Worm (Caenorhabditis elegans) whole organism, mixed stage, embryonic: ENCODE measurements around the gene gpb-1.

ENCODE experiments used
- M03D4.4 ChIP-seq: sonication (generic microtip); optimal IDR thresholded peaks from 2 replicates; lab custom pipeline; 2017; ENCODE audit warnings: mild to moderate bottlenecking, missing genetic modification characterization, missing compliant biosample characterization
- blmp-1 ChIP-seq: fragments of 150-350 bp; optimal IDR thresholded peaks from 2 replicates; lab custom pipeline; 2014; ENCODE audit warnings: missing biosample characterization, missing genetic modification characterization
- ceh-39 ChIP-seq: fragments of 150-350 bp; optimal IDR thresholded peaks from 2 replicates; lab custom pipeline; 2014; ENCODE audit warnings: missing biosample characterization, missing genetic modification characterization
- ceh-43 ChIP-seq: fragments of 200-800 bp; sonication (Bioruptor generic); optimal IDR thresholded peaks from 2 replicates; lab custom pipeline; 2018; ENCODE audit warnings: mild to moderate bottlenecking, missing genetic modification characterization, moderate library complexity, missing compliant biosample characterization
- ceh-83 ChIP-seq: fragments of 200-800 bp; sonication (Bioruptor generic); optimal IDR thresholded peaks from 2 replicates; lab custom pipeline; 2018; ENCODE audit warnings: mild to moderate bottlenecking, missing genetic modification characterization, missing compliant biosample characterization
- ces-1 ChIP-seq: fragments of 150-350 bp; optimal IDR thresholded peaks from 2 replicates; lab custom pipeline; 2014; ENCODE audit warnings: missing biosample characterization, missing genetic modification reagents, missing genetic modification characterization
- cnd-1 ChIP-seq: fragments of 200-800 bp; sonication (Bioruptor generic); optimal IDR thresholded peaks from 2 replicates; lab custom pipeline; 2018; ENCODE audit warnings: mild to moderate bottlenecking, missing genetic modification characterization, missing compliant biosample characterization
- drap-1 ChIP-seq: fragments of 200-800 bp; sonication (Bioruptor generic); optimal IDR thresholded peaks from 3 replicates; lab custom pipeline; 2018; ENCODE audit warnings: mild to moderate bottlenecking, missing genetic modification characterization, missing compliant biosample characterization
- elt-1 ChIP-seq: sonication (generic microtip); optimal IDR thresholded peaks from 2 replicates; lab custom pipeline; 2017; ENCODE audit warnings: missing genetic modification characterization, mild to moderate bottlenecking, missing compliant biosample characterization, antibody characterized with exemption, moderate library complexity, borderline replicate concordance; ENCODE audit not compliant: insufficient read depth
- ham-2 ChIP-seq: fragments of 200-800 bp; sonication (Bioruptor generic); optimal IDR thresholded peaks from 2 replicates; lab custom pipeline; 2018; ENCODE audit warnings: mild to moderate bottlenecking, missing genetic modification characterization, missing compliant biosample characterization
- hlh-1 ChIP-seq: fragments of 150-350 bp; optimal IDR thresholded peaks from 2 replicates; lab custom pipeline; 2014; ENCODE audit warnings: missing biosample characterization, missing genetic modification reagents, missing genetic modification characterization
- lin-13 ChIP-seq: fragments of 150-350 bp; optimal IDR thresholded peaks from 2 replicates; lab custom pipeline; 2014; ENCODE audit warnings: missing biosample characterization, missing genetic modification characterization
- lsy-2 ChIP-seq: fragments of 150-350 bp; optimal IDR thresholded peaks from 2 replicates; lab custom pipeline; 2014; ENCODE audit warnings: missing biosample characterization, missing genetic modification characterization
- mab-5 ChIP-seq: fragments of 150-350 bp; optimal IDR thresholded peaks from 2 replicates; lab custom pipeline; 2014; ENCODE audit warnings: missing biosample characterization, missing genetic modification characterization
- nhr-2 ChIP-seq: fragments of 150-350 bp; optimal IDR thresholded peaks from 2 replicates; lab custom pipeline; 2014; ENCODE audit warnings: missing biosample characterization, missing genetic modification characterization
- nhr-237 ChIP-seq: fragments of 150-350 bp; optimal IDR thresholded peaks from 2 replicates; lab custom pipeline; 2014; ENCODE audit warnings: missing biosample characterization, missing genetic modification characterization
- nhr-28 ChIP-seq: fragments of 150-350 bp; optimal IDR thresholded peaks from 2 replicates; lab custom pipeline; 2014; ENCODE audit warnings: missing biosample characterization, missing genetic modification characterization
- nhr-76 ChIP-seq: sonication (generic microtip); optimal IDR thresholded peaks from 2 replicates; lab custom pipeline; 2017; ENCODE audit warnings: missing biosample characterization, missing genetic modification characterization
- pha-4 ChIP-seq: fragments of 150-350 bp; optimal IDR thresholded peaks from 2 replicates; lab custom pipeline; 2018; ENCODE audit warnings: missing biosample characterization, missing genetic modification reagents, missing genetic modification characterization
- sem-2 ChIP-seq: fragments of 200-800 bp; sonication (Bioruptor generic); optimal IDR thresholded peaks from 2 replicates; lab custom pipeline; 2018; ENCODE audit warnings: mild to moderate bottlenecking, missing genetic modification characterization, missing compliant biosample characterization
- snpc-4 ChIP-seq: fragments of 150-350 bp; optimal IDR thresholded peaks from 2 replicates; lab custom pipeline; 2014; ENCODE audit warnings: missing biosample characterization, missing genetic modification characterization
- sptf-1 ChIP-seq: sonication (generic microtip); optimal IDR thresholded peaks from 2 replicates; lab custom pipeline; 2017; ENCODE audit warnings: mild to moderate bottlenecking, missing genetic modification characterization, moderate library complexity, missing compliant biosample characterization
- unc-120 ChIP-seq: sonication (generic microtip); optimal IDR thresholded peaks from 2 replicates; lab custom pipeline; 2017; ENCODE audit warnings: missing genetic modification characterization, missing compliant biosample characterization; ENCODE audit not compliant: poor library complexity, severe bottlenecking
- unc-39 ChIP-seq: fragments of 150-350 bp; optimal IDR thresholded peaks from 2 replicates; lab custom pipeline; 2014; ENCODE audit warnings: missing biosample characterization, missing genetic modification characterization
- unc-62 ChIP-seq: fragments of 150-350 bp; optimal IDR thresholded peaks from 2 replicates; lab custom pipeline; 2014; ENCODE audit warnings: missing biosample characterization, missing genetic modification reagents, missing genetic modification characterization

The gpb-1 gene

DNA sequence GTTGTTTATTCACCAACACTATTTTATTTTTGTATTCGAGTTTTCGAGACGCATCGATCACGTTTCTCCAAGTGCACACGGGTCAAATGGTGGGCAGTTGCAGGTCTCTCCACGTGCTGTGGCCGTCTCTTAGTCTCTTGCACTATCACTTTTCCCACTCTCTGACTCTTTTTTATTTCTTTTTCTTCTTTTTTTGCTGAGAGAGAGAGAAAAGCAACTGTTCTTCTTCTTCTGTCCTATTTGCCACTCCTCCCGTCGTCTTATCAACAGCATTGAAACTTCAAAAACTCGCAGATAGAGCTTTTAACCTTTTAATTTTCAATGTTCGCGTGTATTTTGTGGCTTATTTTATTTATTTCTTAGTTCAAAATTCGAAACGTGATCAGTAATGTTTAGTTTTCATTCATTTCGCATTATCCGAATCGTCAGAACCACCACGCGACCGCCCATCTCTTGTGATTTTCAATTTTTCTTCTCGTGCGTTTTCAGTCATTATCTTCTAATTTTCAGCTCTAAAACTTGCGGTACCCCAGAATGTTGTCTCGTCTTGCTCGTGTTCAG lies 19.8 kb downstream of the gpb-1 start, which contains the start of gene alh-8:
alh-8 (plus strand) TSS at position 511 of the 561 bp plus-strand sequence.
- TF ChIP-seq mab-5 (no peak), unc-120 (tag; lab: Kevin White, UChicago) (peak; percentile 45), hlh-1 (tag; lab: Kevin White, UChicago) (peak; percentile 91)

DNA sequence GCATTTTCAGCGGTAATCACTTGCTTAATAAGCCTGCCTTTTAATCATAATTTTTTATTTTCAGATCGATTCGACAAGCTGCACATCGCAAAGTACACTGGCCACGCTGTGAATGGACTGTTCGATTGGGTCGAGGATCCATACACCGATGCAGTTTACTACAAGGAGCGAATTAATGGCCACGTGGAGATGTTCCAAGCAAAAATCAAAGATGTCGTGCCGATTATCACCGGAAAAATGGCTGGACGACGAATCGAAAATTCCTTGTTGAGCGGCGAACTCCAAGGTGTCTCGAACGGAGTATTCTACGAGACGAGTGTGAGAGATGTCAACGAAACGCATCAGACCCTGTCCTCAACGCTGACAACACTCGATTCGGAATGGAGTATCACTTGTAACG lies 21.0 kb downstream of the gpb-1 start:
- TF ChIP-seq nhr-2 (tag; lab: Kevin White, UChicago) (no peak), sem-2 (no peak), elt-1 (tag; lab: Kevin White, UChicago) (no peak), pha-4 (no peak), unc-39 (tag; lab: Kevin White, UChicago) (no peak), ham-2 (GFP tag; lab: Kevin White, UChicago) (no peak), lsy-2 (tag; lab: Kevin White, UChicago) (no peak), lin-13 (tag; lab: Kevin White, UChicago) (no peak)

DNA sequence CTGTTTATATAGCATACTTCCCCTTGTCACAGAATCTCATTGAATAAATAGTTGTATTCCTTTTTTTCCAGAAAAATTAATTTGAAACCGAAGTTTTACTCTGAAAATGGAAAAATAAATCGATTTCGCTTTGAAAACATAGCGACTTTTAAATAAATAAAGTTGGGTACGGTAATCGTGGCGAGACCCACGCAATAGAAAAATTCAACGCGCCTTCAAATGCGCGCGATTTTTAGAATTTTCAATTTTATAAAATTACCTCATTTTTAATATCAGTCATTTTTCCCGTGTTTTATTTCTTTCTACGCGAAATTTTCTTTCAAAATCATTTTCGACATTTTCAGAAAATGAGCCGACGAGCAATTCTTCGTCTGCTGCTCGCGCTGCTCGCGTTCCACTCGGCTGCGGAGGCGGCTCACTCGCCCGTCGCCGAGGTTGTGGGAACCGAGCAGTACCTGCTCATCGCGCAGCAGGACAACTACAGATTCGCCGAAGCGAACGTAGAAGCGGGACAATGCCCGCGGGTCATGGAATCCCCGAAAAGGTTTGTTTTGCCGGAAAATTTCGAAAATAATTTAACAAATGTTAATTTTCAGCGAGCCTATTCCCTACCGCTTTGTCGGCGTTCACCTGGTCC lies 21.8 kb downstream of the gpb-1 start, which contains the start of gene F13D12.5:
F13D12.5 (plus strand) TSS at position 345 of the 637 bp plus-strand sequence.
- TF ChIP-seq nhr-28 (tag; lab: Kevin White, UChicago): no peak
- TF ChIP-seq drap-1 (GFP tag; lab: Kevin White, UChicago): no peak
- no peak for TF ChIP-seq ceh-43 (GFP tag; lab: Kevin White, UChicago)
- no peak for TF ChIP-seq snpc-4 (tag; lab: Kevin White, UChicago)
- no peak for TF ChIP-seq ceh-83 (GFP tag; lab: Kevin White, UChicago)
- no peak for TF ChIP-seq blmp-1 (tag; lab: Kevin White, UChicago)

DNA sequence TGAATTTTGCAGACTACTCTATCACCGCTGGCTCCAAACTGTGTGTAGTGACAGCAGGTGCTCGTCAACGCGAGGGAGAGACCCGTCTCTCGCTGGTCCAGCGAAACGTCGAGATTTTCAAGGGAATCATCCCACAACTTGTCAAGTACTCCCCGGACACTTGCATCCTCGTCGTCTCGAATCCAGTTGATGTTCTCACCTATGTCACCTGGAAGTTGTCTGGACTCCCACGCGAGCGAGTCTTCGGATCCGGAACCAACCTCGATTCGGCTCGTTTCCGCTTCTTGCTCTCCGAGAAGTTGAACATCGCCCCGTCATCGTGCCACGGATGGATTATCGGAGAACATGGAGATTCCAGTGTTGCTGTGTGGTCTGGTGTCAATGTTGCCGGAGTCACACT lies 22.8 kb downstream of the gpb-1 start:
- TF ChIP-seq nhr-76 (tag; lab: Kevin White, UChicago) (no peak), drap-1 (GFP tag; lab: Kevin White, UChicago) (no peak), cnd-1 (tag; lab: Kevin White, UChicago) (no peak), nhr-237 (tag; lab: Kevin White, UChicago) (no peak), sptf-1 (tag; lab: Kevin White, UChicago) (no peak), snpc-4 (tag; lab: Kevin White, UChicago) (no peak), lsy-2 (tag; lab: Kevin White, UChicago) (no peak), unc-39 (tag; lab: Kevin White, UChicago) (no peak)

DNA sequence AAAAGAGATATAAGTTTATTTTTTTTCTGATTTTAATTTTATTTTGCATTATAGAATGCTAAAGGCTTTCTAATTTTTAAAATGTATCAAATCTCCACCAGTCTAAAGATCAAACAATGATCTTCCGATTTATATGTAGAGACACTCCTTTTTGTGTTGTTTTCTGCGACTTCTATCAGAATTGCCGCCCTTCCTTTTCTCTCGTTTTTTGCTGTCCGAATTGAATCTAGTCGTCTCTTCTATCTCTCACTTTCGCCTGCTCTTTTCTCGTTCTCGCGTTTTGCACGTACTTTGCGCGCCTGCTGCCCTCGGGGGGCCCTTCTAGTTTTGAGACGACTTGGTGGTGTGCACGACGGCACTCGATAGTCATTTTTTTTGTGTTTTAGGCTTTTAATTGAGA lies 24.0 kb downstream of the gpb-1 start:
- TF ChIP-seq unc-120 (tag; lab: Kevin White, UChicago): peak; percentile 25
- no peak for TF ChIP-seq unc-62
- TF ChIP-seq hlh-1 (tag; lab: Kevin White, UChicago): peak; percentile 74
- TF ChIP-seq ces-1 (GFP tag; lab: Kevin White, UChicago): peak; percentile 85

DNA sequence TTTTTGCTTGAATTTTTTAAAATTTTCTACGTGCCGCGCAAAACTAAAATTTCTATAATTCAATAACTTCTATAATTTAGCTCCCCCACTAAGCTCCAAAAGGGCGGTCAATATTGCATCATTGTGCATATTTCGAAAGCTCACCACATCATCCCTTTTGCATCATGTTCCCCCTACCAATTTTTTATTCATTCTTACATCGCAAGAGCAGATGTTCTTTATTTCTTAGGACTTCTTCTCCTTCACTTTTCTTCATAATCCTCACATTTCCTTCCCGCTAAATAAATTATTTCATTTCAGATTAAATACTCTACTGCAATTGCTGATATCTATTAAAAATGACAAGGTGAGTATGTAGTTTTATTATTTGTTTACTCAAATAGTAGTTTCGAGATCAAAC lies 24.5 kb downstream of the gpb-1 start, which contains the start of gene ldh-1:
ldh-1 (plus strand) TSS at position 301 of the 400 bp plus-strand sequence.
- no peak for TF ChIP-seq M03D4.4
- peak; percentile 37 for TF ChIP-seq ces-1 (GFP tag; lab: Kevin White, UChicago)

DNA sequence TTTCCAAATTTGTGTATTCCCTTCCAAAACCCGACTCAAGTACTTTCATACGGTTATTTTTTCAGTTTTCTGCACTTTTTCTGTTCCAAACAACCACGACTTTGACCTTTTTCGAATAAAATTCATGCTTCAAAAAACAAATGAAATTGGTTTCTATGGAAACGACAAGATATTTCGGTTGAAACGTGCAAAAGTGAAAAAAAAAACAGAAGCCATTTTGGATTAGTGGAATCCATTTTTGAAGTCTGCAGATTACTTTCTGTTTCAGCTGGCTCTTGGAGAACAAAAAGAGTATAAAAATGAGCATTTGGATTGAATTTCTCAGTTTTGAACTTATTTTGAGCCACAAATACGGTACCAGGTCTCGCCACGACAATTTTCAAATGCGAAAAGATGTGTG lies 26.2 kb downstream of the gpb-1 start:
- TF ChIP-seq ham-2 (GFP tag; lab: Kevin White, UChicago) (no peak), ceh-39 (tag; lab: Kevin White, UChicago) (no peak), snpc-4 (tag; lab: Kevin White, UChicago) (no peak), M03D4.4 (no peak)
